Worm (Caenorhabditis elegans) whole organism, L1 larva: ENCODE data around the gene Y67D8C.2.

Experiments used
- aly-2 ChIP-seq: fragments of 150-350 bp; optimal IDR thresholded peaks from 2 replicates; lab custom pipeline; 2014; ENCODE audit warnings: missing biosample characterization, missing genetic modification characterization
- blmp-1 ChIP-seq: fragments of 150-350 bp; optimal IDR thresholded peaks from 2 replicates; lab custom pipeline; 2014; ENCODE audit warnings: missing biosample characterization, missing genetic modification characterization
- egl-13 ChIP-seq: sonication (generic microtip); optimal IDR thresholded peaks from 2 replicates; lab custom pipeline; 2016; ENCODE audit warnings: missing genotype, missing genetic modification reagents, missing genetic modification characterization, missing compliant biosample characterization
- fkh-10 ChIP-seq: sonication (generic microtip); optimal IDR thresholded peaks from 2 replicates; lab custom pipeline; 2017; ENCODE audit warnings: missing biosample characterization, missing genetic modification reagents, missing genetic modification characterization
- hlh-17 ChIP-seq: fragments of 200-800 bp; sonication (Bioruptor generic); optimal IDR thresholded peaks from 2 replicates; lab custom pipeline; 2018; ENCODE audit warnings: missing genetic modification characterization, mild to moderate bottlenecking, missing compliant biosample characterization, moderate library complexity, borderline replicate concordance
- jun-1 ChIP-seq: fragments of 150-350 bp; optimal IDR thresholded peaks from 2 replicates; lab custom pipeline; 2014; ENCODE audit warnings: missing biosample characterization, missing genetic modification reagents, missing genetic modification characterization
- lin-35 ChIP-seq, 2 experiments: fragments of 150-350 bp; optimal IDR thresholded peaks; 2 replicates each; lab custom pipeline; 2014; ENCODE audit warnings: missing biosample characterization in 2 of 2, missing genetic modification characterization in 2 of 2, missing genetic modification reagents in 2 of 2
- nhr-12 ChIP-seq: sonication (generic microtip); optimal IDR thresholded peaks from 2 replicates; lab custom pipeline; 2017; ENCODE audit warnings: missing biosample characterization, missing genetic modification characterization
- nhr-76 ChIP-seq: sonication (generic microtip); optimal IDR thresholded peaks from 2 replicates; lab custom pipeline; 2017; ENCODE audit warnings: missing biosample characterization, missing genetic modification characterization
- pag-3 ChIP-seq: sonication (generic microtip); optimal IDR thresholded peaks from 2 replicates; lab custom pipeline; 2017; ENCODE audit warnings: missing genetic modification characterization, mild to moderate bottlenecking, missing compliant biosample characterization, antibody characterized with exemption, borderline replicate concordance; ENCODE audit not compliant: insufficient read depth
- pqm-1 ChIP-seq: sonication (generic microtip); optimal IDR thresholded peaks from 3 replicates; lab custom pipeline; 2017; ENCODE audit warnings: missing biosample characterization, missing genetic modification characterization
- snpc-4 ChIP-seq: fragments of 150-350 bp; optimal IDR thresholded peaks from 2 replicates; lab custom pipeline; 2014; ENCODE audit warnings: missing biosample characterization, missing genetic modification characterization

ce11 chrIV:3046009-3046408 is 26.1 kb upstream of the Y67D8C.2 start:
- TF ChIP-seq blmp-1 = no peak
- TF ChIP-seq pqm-1 (tag; lab: Kevin White, UChicago) = no peak
- no peak for TF ChIP-seq snpc-4
- TF ChIP-seq pag-3 (tag; lab: Kevin White, UChicago) = no peak
- no peak for TF ChIP-seq hlh-17
- TF ChIP-seq jun-1 (tag; lab: Kevin White, UChicago) = no peak
- no peak for TF ChIP-seq nhr-12 (tag; lab: Kevin White, UChicago)
- TF ChIP-seq aly-2 (tag; lab: Kevin White, UChicago) = no peak
- no peak for TF ChIP-seq fkh-10 (GFP tag; lab: Kevin White, UChicago)
- TF ChIP-seq nhr-76 (tag; lab: Kevin White, UChicago) = no peak
- no peak for TF ChIP-seq egl-13 (tag; lab: Kevin White, UChicago)
- TF ChIP-seq lin-35 (GFP tag; optimal IDR thresholded peaks at IDR 0.05; lab: Kevin White, UChicago) = no peak
